Worm (Caenorhabditis elegans) whole organism, midembryonic: Measurements from ENCODE around the gene clc-28.

Experiments
- T22C8.4 ChIP-seq: fragments of 200-800 bp; sonication (Bioruptor generic); IDR thresholded peaks from 2 replicates; pipeline ENCODE4 v1.3.6; 2022; ENCODE audit warnings: missing genetic modification characterization, missing compliant biosample characterization
- cog-1 ChIP-seq: sonication (generic microtip); optimal IDR thresholded peaks from 2 replicates; lab custom pipeline; 2016; ENCODE audit warnings: missing genetic modification characterization, missing compliant biosample characterization
- flt-1 ChIP-seq: fragments of 200-800 bp; sonication (Bioruptor generic); IDR thresholded peaks from 2 replicates; pipeline ENCODE4 v1.3.6; 2022; ENCODE audit warnings: missing genetic modification characterization, missing compliant biosample characterization
- med-1 ChIP-seq: sonication (generic microtip); optimal IDR thresholded peaks from 2 replicates; lab custom pipeline; 2017; ENCODE audit warnings: missing genetic modification characterization, mild to moderate bottlenecking, missing compliant biosample characterization, antibody characterized with exemption, missing genetic modification reagents; ENCODE audit not compliant: insufficient read depth
- ref-1 ChIP-seq: fragments of 200-800 bp; sonication (Bioruptor generic); conservative IDR thresholded peaks from 2 replicates; pipeline ENCODE4 v1.3.6; 2022; ENCODE audit warnings: missing genetic modification reagents, missing genetic modification characterization, missing compliant biosample characterization
- tab-1 ChIP-seq: fragments of 200-800 bp; sonication (Bioruptor generic); IDR thresholded peaks from 2 replicates; pipeline ENCODE4 v1.3.6; 2022; ENCODE audit warnings: missing genetic modification characterization, missing compliant biosample characterization
- ztf-23 ChIP-seq: fragments of 200-800 bp; sonication (Bioruptor generic); IDR thresholded peaks from 2 replicates; pipeline ENCODE4 v1.3.6; 2022; ENCODE audit warnings: missing genetic modification reagents, missing genetic modification characterization, missing compliant biosample characterization
- ztf-29 ChIP-seq: fragments of 200-800 bp; sonication (Bioruptor generic); IDR thresholded peaks from 2 replicates; pipeline ENCODE4 v1.3.6; 2022; ENCODE audit warnings: missing genetic modification reagents, missing genetic modification characterization, missing compliant biosample characterization

- TF ChIP-seq ztf-29 (GFP tag; lab: Robert Waterston, UW) (no peak), med-1 (GFP tag; lab: Kevin White, UChicago) (no peak), ref-1 (GFP tag; lab: Robert Waterston, UW) (no peak), tab-1 (no peak), flt-1 (GFP tag; lab: Robert Waterston, UW) (no peak), T22C8.4 (GFP tag; lab: Robert Waterston, UW) (no peak), ztf-23 (GFP tag; lab: Robert Waterston, UW) (no peak), cog-1 (tag; lab: Kevin White, UChicago) (no peak)
These were observed 40.9 kb downstream of the clc-28 start for ce11 chrIII:8298216-8298920.
